Fruit fly (Drosophila melanogaster) whole organism, embryonic: ENCODE data around the gene GCC88.

Experiments
- Aef1 ChIP-seq: fragments of 200-800 bp; sonication (Bioruptor generic); IDR thresholded peaks from 3 replicates; pipeline ENCODE4 v1.3.6; 2022; ENCODE audit warnings: missing biosample characterization, missing genetic modification characterization
- CG10431 ChIP-seq: fragments of 200-800 bp; sonication (Bioruptor generic); optimal IDR thresholded peaks from 3 replicates; lab custom pipeline; 2018; ENCODE audit warnings: missing biosample characterization, mild to moderate bottlenecking, missing genetic modification characterization
- CG1603 ChIP-seq: fragments of 200-800 bp; sonication (Bioruptor generic); optimal IDR thresholded peaks from 2 replicates; lab custom pipeline; 2019; ENCODE audit warnings: missing biosample characterization, mild to moderate bottlenecking, missing genetic modification characterization, moderate library complexity
- CG17186 ChIP-seq: fragments of 200-800 bp; sonication (Bioruptor generic); optimal IDR thresholded peaks from 3 replicates; lab custom pipeline; 2017; ENCODE audit warnings: missing biosample characterization, missing genetic modification reagents, missing genetic modification characterization
- CG1792 ChIP-seq: fragments of 200-800 bp; sonication (Bioruptor generic); optimal IDR thresholded peaks from 2 replicates; lab custom pipeline; 2016; ENCODE audit warnings: missing biosample characterization, missing genetic modification characterization
- CG3281 ChIP-seq: fragments of 200-800 bp; sonication (Bioruptor generic); optimal IDR thresholded peaks from 3 replicates; lab custom pipeline; 2017; ENCODE audit warnings: missing biosample characterization, mild to moderate bottlenecking, missing genetic modification characterization
- CG34224 ChIP-seq: fragments of 200-800 bp; sonication (Bioruptor generic); IDR thresholded peaks from 3 replicates; pipeline ENCODE4 v1.3.6; 2022; ENCODE audit warnings: missing biosample characterization, missing genetic modification characterization; ENCODE audit not compliant: partially characterized antibody
- CG3995 ChIP-seq: fragments of 200-800 bp; sonication (Bioruptor generic); optimal IDR thresholded peaks from 3 replicates; lab custom pipeline; 2016; ENCODE audit warnings: missing biosample characterization, missing genetic modification characterization
- CG4404 ChIP-seq: fragments of 200-800 bp; sonication (Bioruptor generic); IDR thresholded peaks from 2 replicates; pipeline ENCODE4 v1.3.6; 2022; ENCODE audit warnings: missing biosample characterization, missing genetic modification characterization
- CG5245 ChIP-seq: fragments of 200-800 bp; sonication (Bioruptor generic); optimal IDR thresholded peaks from 3 replicates; lab custom pipeline; 2016; ENCODE audit warnings: missing biosample characterization, missing genetic modification characterization
- CG6765 ChIP-seq: fragments of 200-800 bp; sonication (Bioruptor generic); optimal IDR thresholded peaks from 3 replicates; lab custom pipeline; 2017; ENCODE audit warnings: missing biosample characterization, mild to moderate bottlenecking, missing genetic modification characterization
- CG7745 ChIP-seq: fragments of 200-800 bp; sonication (Bioruptor generic); optimal IDR thresholded peaks from 2 replicates; lab custom pipeline; 2018; ENCODE audit warnings: missing biosample characterization, mild to moderate bottlenecking, missing genetic modification characterization, moderate library complexity
- CG8765 ChIP-seq: fragments of 200-800 bp; sonication (Bioruptor generic); IDR thresholded peaks from 2 replicates; pipeline ENCODE4 v1.3.6; 2022; ENCODE audit warnings: missing biosample characterization, missing genetic modification characterization
- CG9215 ChIP-seq: fragments of 200-800 bp; sonication (Bioruptor generic); IDR thresholded peaks from 2 replicates; pipeline ENCODE4 v1.3.6; 2022; ENCODE audit warnings: missing biosample characterization, missing genetic modification characterization
- CG9727 ChIP-seq: fragments of 200-800 bp; sonication (Bioruptor generic); optimal IDR thresholded peaks from 3 replicates; lab custom pipeline; 2017; ENCODE audit warnings: missing biosample characterization, mild to moderate bottlenecking, missing genetic modification characterization
- CG9797 ChIP-seq: fragments of 200-800 bp; sonication (Bioruptor generic); optimal IDR thresholded peaks from 3 replicates; lab custom pipeline; 2018; ENCODE audit warnings: missing biosample characterization, mild to moderate bottlenecking, missing genetic modification characterization
- CG9932 ChIP-seq: fragments of 200-800 bp; sonication (Bioruptor generic); IDR thresholded peaks from 2 replicates; pipeline ENCODE4 v1.3.6; 2022; ENCODE audit warnings: missing biosample characterization, missing genetic modification characterization
- CTCF ChIP-seq: fragments of 200-800 bp; sonication (Bioruptor generic); optimal IDR thresholded peaks from 2 replicates; lab custom pipeline; 2017; ENCODE audit warnings: missing biosample characterization, mild to moderate bottlenecking, missing genetic modification characterization, moderate library complexity
- CkIIα-i1 ChIP-seq: fragments of 200-800 bp; sonication (Bioruptor generic); IDR thresholded peaks from 2 replicates; pipeline ENCODE4 v1.3.6; 2022; ENCODE audit warnings: missing biosample characterization, missing genetic modification characterization
- D19A ChIP-seq: fragments of 200-800 bp; optimal IDR thresholded peaks from 3 replicates; lab custom pipeline; 2019; ENCODE audit warnings: missing biosample characterization, mild to moderate bottlenecking, missing genetic modification characterization, moderate library complexity
- Deaf1 ChIP-seq: fragments of 200-800 bp; optimal IDR thresholded peaks from 3 replicates; lab custom pipeline; 2019; ENCODE audit warnings: missing biosample characterization, mild to moderate bottlenecking, missing genetic modification characterization, moderate library complexity
- Dek ChIP-seq: fragments of 200-800 bp; sonication (Bioruptor generic); optimal IDR thresholded peaks from 3 replicates; lab custom pipeline; 2019; ENCODE audit warnings: missing biosample characterization, mild to moderate bottlenecking, missing genetic modification characterization, moderate library complexity
- HLH3B ChIP-seq: fragments of 200-800 bp; sonication (Bioruptor generic); IDR thresholded peaks from 2 replicates; pipeline ENCODE4 v1.3.6; 2022; ENCODE audit warnings: missing biosample characterization, missing genetic modification characterization
- HLH4C ChIP-seq: fragments of 200-800 bp; sonication (Bioruptor generic); IDR thresholded peaks from 3 replicates; pipeline ENCODE4 v1.3.6; 2022; ENCODE audit warnings: missing biosample characterization, missing genetic modification characterization; ENCODE audit not compliant: partially characterized antibody
- HmgZ ChIP-seq: fragments of 200-800 bp; sonication (Bioruptor generic); optimal IDR thresholded peaks from 2 replicates; lab custom pipeline; 2018; ENCODE audit warnings: missing biosample characterization, mild to moderate bottlenecking, missing genetic modification characterization
- Lim3 ChIP-seq: fragments of 200-800 bp; sonication (Bioruptor generic); IDR thresholded peaks from 2 replicates; pipeline ENCODE4 v1.3.6; 2022; ENCODE audit warnings: missing biosample characterization, missing genetic modification characterization
- MESR4 ChIP-seq: fragments of 200-800 bp; sonication (Bioruptor generic); optimal IDR thresholded peaks from 2 replicates; lab custom pipeline; 2018; ENCODE audit warnings: missing biosample characterization, mild to moderate bottlenecking, missing genetic modification characterization, moderate library complexity
- NK7.1 ChIP-seq: fragments of 200-800 bp; sonication (Bioruptor generic); optimal IDR thresholded peaks from 3 replicates; lab custom pipeline; 2016; ENCODE audit warnings: missing biosample characterization, missing genetic modification characterization
- ci ChIP-seq: fragments of 200-800 bp; sonication (Bioruptor generic); IDR thresholded peaks from 3 replicates; pipeline ENCODE4 v1.3.6; 2022; ENCODE audit warnings: missing biosample characterization, missing genetic modification characterization
- danr ChIP-seq: fragments of 200-800 bp; sonication (Bioruptor generic); IDR thresholded peaks from 2 replicates; pipeline ENCODE4 v1.3.6; 2022; ENCODE audit warnings: missing biosample characterization, missing genetic modification characterization
- dpn ChIP-seq, 2 experiments: fragments of 200-800 bp; sonication (Bioruptor generic); optimal IDR thresholded peaks; 3 replicates each; lab custom pipeline; 2016; ENCODE audit warnings: missing biosample characterization in 2 of 2, missing genetic modification characterization in 2 of 2
- fd64A ChIP-seq: fragments of 200-800 bp; sonication (Bioruptor generic); optimal IDR thresholded peaks from 3 replicates; lab custom pipeline; 2018; ENCODE audit warnings: missing biosample characterization, mild to moderate bottlenecking, missing genetic modification characterization
- gcm ChIP-seq: fragments of 200-800 bp; sonication (Bioruptor generic); optimal IDR thresholded peaks from 2 replicates; lab custom pipeline; 2019; ENCODE audit warnings: missing biosample characterization, mild to moderate bottlenecking, missing genetic modification characterization, moderate library complexity
- gcm2 ChIP-seq: fragments of 200-800 bp; sonication (Bioruptor generic); optimal IDR thresholded peaks from 2 replicates; lab custom pipeline; 2016; ENCODE audit warnings: missing biosample characterization, missing genetic modification characterization
- grau ChIP-seq: fragments of 200-800 bp; optimal IDR thresholded peaks from 3 replicates; lab custom pipeline; 2019; ENCODE audit warnings: missing biosample characterization, mild to moderate bottlenecking, missing genetic modification characterization, moderate library complexity
- hbn ChIP-seq: fragments of 200-800 bp; sonication (Bioruptor generic); IDR thresholded peaks from 2 replicates; pipeline ENCODE4 v1.3.6; 2022; ENCODE audit warnings: missing biosample characterization, missing genetic modification characterization; ENCODE audit not compliant: partially characterized antibody
- hth ChIP-seq: fragments of >200 bp; optimal IDR thresholded peaks from 2 replicates; lab custom pipeline; 2017; ENCODE audit warnings: inconsistent platforms
- insv ChIP-seq, 2 experiments: fragments of 200-800 bp; sonication (Bioruptor generic); optimal IDR thresholded peaks; 3 replicates each; lab custom pipeline; 2016 to 2018; ENCODE audit warnings: missing biosample characterization in 2 of 2, missing genetic modification characterization in 2 of 2
- jumu ChIP-seq: fragments of 200-800 bp; sonication (Bioruptor generic); optimal IDR thresholded peaks from 3 replicates; lab custom pipeline; 2016; ENCODE audit warnings: missing biosample characterization, missing genetic modification characterization
- psq ChIP-seq: fragments of 200-800 bp; sonication (Bioruptor generic); optimal IDR thresholded peaks from 2 replicates; lab custom pipeline; 2017; ENCODE audit warnings: missing biosample characterization, missing genetic modification characterization
- row ChIP-seq: fragments of 200-800 bp; sonication (Bioruptor generic); IDR thresholded peaks from 3 replicates; pipeline ENCODE4 v1.3.6; 2022; ENCODE audit warnings: missing biosample characterization, missing genetic modification characterization
- seq ChIP-seq: fragments of 200-800 bp; sonication (Bioruptor generic); IDR thresholded peaks from 2 replicates; pipeline ENCODE4 v1.3.6; 2022; ENCODE audit warnings: missing biosample characterization, missing genetic modification characterization
- sim ChIP-seq: fragments of 200-800 bp; sonication (Bioruptor generic); IDR thresholded peaks from 2 replicates; pipeline ENCODE4 v1.3.6; 2022; ENCODE audit warnings: missing biosample characterization, missing genetic modification characterization
- sr ChIP-seq: fragments of 200-800 bp; sonication (Bioruptor generic); IDR thresholded peaks from 3 replicates; pipeline ENCODE4 v1.3.6; 2022; ENCODE audit warnings: missing biosample characterization, missing genetic modification characterization
- sug ChIP-seq: fragments of 200-800 bp; optimal IDR thresholded peaks from 2 replicates; lab custom pipeline; 2019; ENCODE audit warnings: missing biosample characterization, mild to moderate bottlenecking, missing genetic modification characterization, moderate library complexity
- tll ChIP-seq, 2 experiments: fragments of 200-800 bp in 1 of 2; fragments of >200 bp in 1 of 2; sonication (Bioruptor generic) in 1 of 2; optimal IDR thresholded peaks; 2 replicates each; lab custom pipeline; 2017 to 2019; ENCODE audit warnings: missing biosample characterization in 2 of 2, missing genetic modification characterization in 2 of 2, mild to moderate bottlenecking in 1 of 2, moderate library complexity in 1 of 2
- tna ChIP-seq: fragments of 200-800 bp; sonication (Bioruptor generic); IDR thresholded peaks from 2 replicates; pipeline ENCODE4 v1.3.6; 2022; ENCODE audit warnings: missing biosample characterization, missing genetic modification characterization; ENCODE audit not compliant: partially characterized antibody
- usp ChIP-seq: fragments of >200 bp; optimal IDR thresholded peaks from 2 replicates; lab custom pipeline; 2017; ENCODE audit warnings: missing biosample characterization, missing genetic modification characterization

Gene GCC88

DNA sequence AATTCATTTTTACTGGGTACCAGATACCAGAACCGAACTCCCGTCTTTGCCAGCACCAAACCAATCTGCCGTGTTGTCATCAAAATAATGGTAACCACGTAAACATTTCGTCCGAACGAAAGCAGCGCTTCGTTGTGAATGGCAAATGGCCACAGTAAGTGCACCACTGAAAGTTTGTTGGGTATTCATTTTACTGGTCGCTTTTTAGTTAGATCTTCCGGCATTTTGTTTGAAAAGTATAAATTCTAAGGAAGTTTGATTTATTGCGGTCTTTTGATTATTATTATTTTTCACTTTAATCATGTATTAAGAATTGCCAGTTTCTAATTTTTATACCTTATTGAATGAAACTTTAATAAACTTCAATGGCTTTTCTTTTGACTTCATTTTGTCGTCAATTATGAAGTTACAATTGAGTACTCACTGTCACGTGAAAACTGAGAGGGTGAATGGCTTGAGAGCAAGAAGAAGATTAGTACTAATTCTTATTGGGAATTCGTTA lies 15.9 kb downstream of the GCC88 start, which contains the start of gene ZnT86D (continued):
- TF ChIP-seq CTCF (no peak), CG9797 (no peak), CG4404 (GFP tag; lab: Robert Waterston, UW) (peak; percentile 61), row (GFP tag; lab: Robert Waterston, UW) (peak; percentile 98), HLH3B (GFP tag; lab: Robert Waterston, UW) (no peak), hbn (GFP tag; lab: Robert Waterston, UW) (no peak), usp (GFP tag; lab: Kevin White, UChicago) (no peak), NK7.1 (GFP tag; lab: Kevin White, UChicago) (peak; percentile 39), CG9215 (peak; percentile 73), sug (tag; lab: Kevin White, UChicago) (peak; percentile 80), CG10431 (GFP tag; lab: Kevin White, UChicago) (no peak)

DNA sequence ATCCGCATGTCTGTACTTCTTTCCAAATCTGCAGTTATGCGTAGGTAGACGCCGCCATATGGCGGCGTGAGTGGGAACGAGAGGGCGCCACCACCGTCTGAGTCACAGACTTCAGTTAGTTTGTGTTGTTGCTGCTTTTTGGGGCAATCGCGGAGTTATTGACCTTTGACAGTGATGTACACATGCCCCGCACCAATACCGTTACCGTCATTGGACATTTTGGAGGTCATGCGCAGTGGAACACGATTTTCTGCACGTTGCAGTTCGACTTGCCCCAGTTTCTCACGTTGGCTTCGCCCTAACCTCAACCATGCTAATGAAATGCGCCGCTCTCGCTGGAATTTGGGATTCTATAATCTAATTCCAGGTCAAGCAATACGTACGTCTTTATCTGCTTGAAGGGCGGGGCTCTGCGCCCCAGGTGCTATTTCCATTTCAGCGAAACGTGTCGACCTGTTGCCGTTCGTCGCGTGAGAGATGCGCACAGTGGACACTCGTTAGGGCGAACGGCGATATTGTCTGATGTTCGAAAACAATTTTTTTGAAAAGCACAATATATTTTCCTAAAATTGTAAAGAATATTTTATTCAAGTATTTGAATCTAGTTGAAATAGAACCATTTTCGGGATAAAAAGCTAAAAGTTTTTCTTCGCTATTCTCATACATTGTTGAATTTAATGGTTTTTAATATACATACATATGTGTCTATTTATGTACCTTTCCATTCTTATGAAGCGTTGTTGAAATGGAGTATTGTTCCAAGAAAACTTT lies 18.9 kb downstream of the GCC88 start:
- TF ChIP-seq jumu (GFP tag; lab: Kevin White, UChicago) (peak; percentile 61), danr (GFP tag; lab: Robert Waterston, UW) (no peak), CkIIα-i1 (GFP tag; lab: Robert Waterston, UW) (no peak), CG1792 (GFP tag; lab: Kevin White, UChicago) (peak; percentile 64), Dek (peak; percentile 64), CG17186 (GFP tag; lab: Kevin White, UChicago) (no peak), CG3281 (GFP tag; lab: Kevin White, UChicago) (peak; percentile 63), D19A (peak; percentile 55), seq (peak; percentile 62), dpn (GFP tag; optimal IDR thresholded peaks at IDR 0.05; lab: Kevin White, UChicago) (peak; percentile 78 to 86), MESR4 (GFP tag; lab: Kevin White, UChicago) (peak; percentile 57), sr (GFP tag; lab: Robert Waterston, UW) (peak; percentile 67; the same call in 2 of the 3 replicates), gcm2 (GFP tag; lab: Kevin White, UChicago) (peak; percentile 18), CG9932 (GFP tag; lab: Robert Waterston, UW) (peak; percentile 87), HLH4C (GFP tag; lab: Robert Waterston, UW) (0 out of 3 replicates have a peak, but pooled peaks have one; percentile 24), CG5245 (GFP tag; lab: Kevin White, UChicago) (peak; percentile 45), HmgZ (peak; percentile 63), CG34224 (GFP tag; lab: Robert Waterston, UW) (no peak), fd64A (GFP tag; lab: Kevin White, UChicago) (no peak), Deaf1 (tag; lab: Kevin White, UChicago) (peak; percentile 35), CG1603 (tag; lab: Kevin White, UChicago) (peak; percentile 63), tll (GFP tag; optimal IDR thresholded peaks at IDR 0.05; lab: Kevin White, UChicago) (peak in 1 of 2 experiments; percentile 5), CG9727 (GFP tag; lab: Kevin White, UChicago) (peak; percentile 61), hbn (GFP tag; lab: Robert Waterston, UW) (no peak), CG6765 (GFP tag; lab: Kevin White, UChicago) (peak; percentile 52), Aef1 (GFP tag; lab: Robert Waterston, UW) (peak; percentile 66; the same call in 2 of the 3 replicates), sim (no peak), insv (GFP tag; optimal IDR thresholded peaks at IDR 0.05; lab: Kevin White, UChicago) (peak in 1 of 2 experiments; percentile 17), ci (GFP tag; lab: Robert Waterston, UW) (peak; percentile 65), CG7745 (tag; lab: Kevin White, UChicago) (no peak), grau (tag; lab: Kevin White, UChicago) (peak; percentile 97), tna (GFP tag; lab: Robert Waterston, UW) (no peak), psq (GFP tag; lab: Kevin White, UChicago) (peak; percentile 40), gcm (GFP tag; lab: Kevin White, UChicago) (peak; percentile 27), hth (lab: Kevin White, UChicago) (no peak), CG8765 (peak; percentile 8; the same call in 1 of the 2 replicates), CG3995 (GFP tag; lab: Kevin White, UChicago) (peak; percentile 2), Lim3 (0 out of 2 replicates have a peak, but pooled peaks have one; percentile 7)
